Worm (Caenorhabditis elegans): Measurements from ENCODE around the gene K04B12.2.

- no peak for TF ChIP-seq ztf-23 (GFP tag; IDR thresholded peaks at IDR 0.05)
- TF ChIP-seq klf-2 (GFP tag; conservative IDR thresholded peaks at IDR 0.05), result no peak
Observed at ce11 chrII:14427714-14428113, 10.1 kb downstream of the K04B12.2 start.
